Fruit fly (Drosophila melanogaster): ENCODE measurements around the gene CG7872.

The CG7872 gene

dm6 chrX:15549055-15549454, 28.9 kb upstream of the CG7872 start (continued):
- TF ChIP-seq hth (optimal IDR thresholded peaks at IDR 0.05) (no peak), eve (GFP tag; optimal IDR thresholded peaks at IDR 0.05) (peak in 1 of 2 experiments; percentile 81), CG4328 (GFP tag; optimal IDR thresholded peaks at IDR 0.05) (peak; percentile 23), maf-S (GFP tag; optimal IDR thresholded peaks at IDR 0.05) (peak; percentile 63), CG4854 (GFP tag; optimal IDR thresholded peaks at IDR 0.05) (peak; percentile 38), Taf1 (GFP tag; IDR thresholded peaks at IDR 0.05) (peak; percentile 46; the same call in 1 of the 2 replicates), gce (GFP tag; IDR thresholded peaks at IDR 0.05) (peak; percentile 48; the same call in 1 of the 3 replicates), crp (GFP tag; optimal IDR thresholded peaks at IDR 0.05) (peak in 1 of 2 experiments; percentile 59), D19B (GFP tag; optimal IDR thresholded peaks at IDR 0.05) (peak; percentile 53), ap (GFP tag; IDR thresholded peaks at IDR 0.05) (peak; percentile 51), C15 (GFP tag; IDR thresholded peaks at IDR 0.05) (no peak), usp (GFP tag; optimal IDR thresholded peaks at IDR 0.05) (no peak), Ssrp (tag; optimal IDR thresholded peaks at IDR 0.05) (peak; percentile 78), ranshi (GFP tag; IDR thresholded peaks at IDR 0.05) (peak; percentile 69), CrebB (tag; optimal IDR thresholded peaks at IDR 0.05) (peak; percentile 49), NfI (GFP tag; optimal IDR thresholded peaks at IDR 0.05) (peak; percentile 78), crc (GFP tag; optimal IDR thresholded peaks at IDR 0.05) (peak; percentile 40), CG18476 (GFP tag; optimal IDR thresholded peaks at IDR 0.05) (peak; percentile 69), CG15479 (GFP tag; optimal IDR thresholded peaks at IDR 0.05) (no peak), CG17186 (GFP tag; optimal IDR thresholded peaks at IDR 0.05) (no peak), CG9932 (GFP tag; IDR thresholded peaks at IDR 0.05) (peak; percentile 81), CG32772 (GFP tag; IDR thresholded peaks at IDR 0.05) (peak; percentile 68), ase (GFP tag; IDR thresholded peaks at IDR 0.05) (peak; percentile 60; the same call in 2 of the 3 replicates), CHES-1-like (GFP tag; optimal IDR thresholded peaks at IDR 0.05) (peak; percentile 67), CG8765 (GFP tag; IDR thresholded peaks at IDR 0.05) (no peak), Awh (GFP tag; IDR thresholded peaks at IDR 0.05) (0 out of 2 replicates have a peak, but pooled peaks have one; percentile 11), Stat92E (GFP tag; optimal IDR thresholded peaks at IDR 0.05) (no peak), rib (GFP tag; IDR thresholded peaks at IDR 0.05) (no peak), Myb (GFP tag; optimal IDR thresholded peaks at IDR 0.05) (peak; percentile 48), Hr39 (optimal IDR thresholded peaks at IDR 0.05) (no peak), MBD-R2 (GFP tag; IDR thresholded peaks at IDR 0.05) (peak; percentile 39; the same call in 1 of the 2 replicates), CG17802 (tag; optimal IDR thresholded peaks at IDR 0.05) (no peak), CG1602 (GFP tag; optimal IDR thresholded peaks at IDR 0.05) (peak; percentile 56), dpn (GFP tag; optimal IDR thresholded peaks at IDR 0.05) (peak; percentile 68 to 81), E2f1 (GFP tag; IDR thresholded peaks at IDR 0.05) (peak; percentile 73), CG18599 (GFP tag; optimal IDR thresholded peaks at IDR 0.05) (peak; percentile 77), slbo (GFP tag; IDR thresholded peaks at IDR 0.05) (peak; percentile 79), CG8478 (optimal IDR thresholded peaks at IDR 0.05) (no peak), CG34376 (GFP tag; optimal IDR thresholded peaks at IDR 0.05) (peak; percentile 62), BEAF-32 (GFP tag; optimal IDR thresholded peaks at IDR 0.05) (no peak), CG12236 (GFP tag; optimal IDR thresholded peaks at IDR 0.05) (peak; percentile 36), CG18262 (tag; optimal IDR thresholded peaks at IDR 0.05) (peak; percentile 74), CG3407 (GFP tag; optimal IDR thresholded peaks at IDR 0.05) (peak; percentile 33), psq (GFP tag; optimal IDR thresholded peaks at IDR 0.05) (no peak), Trl (optimal IDR thresholded peaks at IDR 0.05) (no peak), Trl (GFP tag; optimal IDR thresholded peaks at IDR 0.05) (peak; percentile 80), jumu (GFP tag; optimal IDR thresholded peaks at IDR 0.05) (peak; percentile 38), Rfx (GFP tag; IDR thresholded peaks at IDR 0.05) (peak; percentile 86), klu (GFP tag; IDR thresholded peaks at IDR 0.05) (peak; percentile 55; the same call in 1 of the 2 replicates), bab2 (GFP tag; optimal IDR thresholded peaks at IDR 0.05) (peak; percentile 69), bowl (GFP tag; IDR thresholded peaks at IDR 0.05) (no peak), YL-1 (GFP tag; optimal IDR thresholded peaks at IDR 0.05) (no peak), fu2 (GFP tag; optimal IDR thresholded peaks at IDR 0.05) (peak; percentile 63)

Measured in whole organism, embryonic.